Worm (Caenorhabditis elegans) whole organism, L2 larva: ENCODE measurements around the gene T01B7.9.

Experiments
- F13H6.1 ChIP-seq: sonication (generic microtip); optimal IDR thresholded peaks from 2 replicates; lab custom pipeline; 2016; ENCODE audit warnings: missing genetic modification characterization, missing compliant biosample characterization
- R02D3.7 ChIP-seq: fragments of 150-350 bp; optimal IDR thresholded peaks from 2 replicates; lab custom pipeline; 2014; ENCODE audit warnings: missing biosample characterization, missing genetic modification characterization
- dmd-4 ChIP-seq: sonication (generic microtip); optimal IDR thresholded peaks from 2 replicates; lab custom pipeline; 2017; ENCODE audit warnings: missing biosample characterization, missing genetic modification characterization
- elt-3 ChIP-seq: sonication (generic microtip); optimal IDR thresholded peaks from 2 replicates; lab custom pipeline; 2017; ENCODE audit warnings: missing biosample characterization, missing genetic modification characterization
- lin-39 ChIP-seq: fragments of 150-350 bp; optimal IDR thresholded peaks from 2 replicates; lab custom pipeline; 2014; ENCODE audit warnings: missing biosample characterization, missing genetic modification reagents, missing genetic modification characterization
- nhr-12 ChIP-seq: fragments of 150-350 bp; optimal IDR thresholded peaks from 2 replicates; lab custom pipeline; 2014; ENCODE audit warnings: missing biosample characterization, missing genetic modification characterization
- nhr-237 ChIP-seq: fragments of 150-350 bp; optimal IDR thresholded peaks from 2 replicates; lab custom pipeline; 2014; ENCODE audit warnings: missing biosample characterization, missing genetic modification characterization
- nhr-6 ChIP-seq: fragments of 150-350 bp; optimal IDR thresholded peaks from 2 replicates; lab custom pipeline; 2014; ENCODE audit warnings: missing biosample characterization, missing genetic modification characterization
- nhr-77 ChIP-seq: fragments of 150-350 bp; optimal IDR thresholded peaks from 2 replicates; lab custom pipeline; 2014; ENCODE audit warnings: missing biosample characterization, missing genetic modification characterization
- skn-1 ChIP-seq: sonication (generic microtip); optimal IDR thresholded peaks from 2 replicates; lab custom pipeline; 2017; ENCODE audit warnings: missing biosample characterization, missing genetic modification characterization
- zag-1 ChIP-seq: fragments of 150-350 bp; optimal IDR thresholded peaks from 2 replicates; lab custom pipeline; 2014; ENCODE audit warnings: missing biosample characterization, missing genetic modification characterization
- ztf-11 ChIP-seq: sonication (generic microtip); optimal IDR thresholded peaks from 2 replicates; lab custom pipeline; 2017; ENCODE audit warnings: missing biosample characterization, missing genetic modification characterization
- ztf-4 ChIP-seq: fragments of 150-350 bp; optimal IDR thresholded peaks from 2 replicates; lab custom pipeline; 2014; ENCODE audit warnings: missing biosample characterization, missing genetic modification characterization

DNA sequence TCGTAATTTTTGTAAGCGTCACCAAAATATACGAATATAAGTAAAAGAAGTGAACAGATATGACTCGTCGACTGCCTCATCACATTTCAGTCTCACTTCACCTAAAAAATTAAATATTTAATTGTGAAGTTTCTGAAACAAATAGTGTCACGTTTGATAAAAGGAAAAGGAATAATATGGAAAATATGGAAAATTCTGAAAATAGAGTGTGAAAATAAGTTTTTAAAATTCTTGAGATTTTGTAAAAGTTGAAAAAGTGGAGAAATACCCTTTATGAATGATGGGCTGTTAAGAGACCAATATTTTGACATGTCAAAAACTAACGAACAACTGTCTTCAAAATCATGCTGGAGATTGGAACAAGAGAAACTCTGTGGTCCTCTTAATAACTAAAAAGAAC lies at the start of gene T01B7.9:
- TF ChIP-seq nhr-6 (no peak), zag-1 (tag; lab: Kevin White, UChicago) (no peak), ztf-4 (tag; lab: Kevin White, UChicago) (no peak), nhr-12 (no peak), nhr-77 (tag; lab: Kevin White, UChicago) (no peak), ztf-11 (tag; lab: Kevin White, UChicago) (no peak), skn-1 (tag; lab: Kevin White, UChicago) (no peak), lin-39 (no peak), F13H6.1 (tag; lab: Kevin White, UChicago) (no peak), elt-3 (tag; lab: Kevin White, UChicago) (no peak), nhr-237 (tag; lab: Kevin White, UChicago) (no peak), dmd-4 (tag; lab: Kevin White, UChicago) (no peak), R02D3.7 (tag; lab: Kevin White, UChicago) (no peak)
